Fruit fly (Drosophila melanogaster) whole organism, embryonic: Measurements from ENCODE around the gene CG42727.

Experiments used
- Adf1 ChIP-seq: fragments of 200-800 bp; sonication (Bioruptor generic); IDR thresholded peaks from 2 replicates; pipeline ENCODE4 v1.3.6; 2022; ENCODE audit warnings: missing biosample characterization, missing genetic modification characterization
- Asciz ChIP-seq: fragments of 200-800 bp; sonication (Bioruptor generic); optimal IDR thresholded peaks from 2 replicates; lab custom pipeline; 2017; ENCODE audit warnings: missing biosample characterization, mild to moderate bottlenecking, missing genetic modification characterization, missing genetic modification reagents
- CG10565 ChIP-seq: fragments of 200-800 bp; sonication (Bioruptor generic); optimal IDR thresholded peaks from 3 replicates; lab custom pipeline; 2016; ENCODE audit warnings: missing biosample characterization, mild to moderate bottlenecking, missing genetic modification characterization
- CG11456 ChIP-seq: fragments of 200-800 bp; sonication (Bioruptor generic); IDR thresholded peaks from 3 replicates; pipeline ENCODE4 v1.3.6; 2022; ENCODE audit warnings: missing biosample characterization, missing genetic modification characterization
- CG13296 ChIP-seq: fragments of 200-800 bp; sonication (Bioruptor generic); optimal IDR thresholded peaks from 3 replicates; lab custom pipeline; 2018; ENCODE audit warnings: missing biosample characterization, mild to moderate bottlenecking, missing genetic modification characterization
- CG13624 ChIP-seq: fragments of 200-800 bp; sonication (Bioruptor generic); optimal IDR thresholded peaks from 2 replicates; lab custom pipeline; 2016; ENCODE audit warnings: missing biosample characterization, missing genetic modification characterization
- CG13894 ChIP-seq: fragments of 200-800 bp; sonication (Bioruptor generic); optimal IDR thresholded peaks from 3 replicates; lab custom pipeline; 2018; ENCODE audit warnings: missing biosample characterization, mild to moderate bottlenecking, missing genetic modification characterization, moderate library complexity
- CG15514 ChIP-seq: fragments of 200-800 bp; sonication (Bioruptor generic); optimal IDR thresholded peaks from 3 replicates; lab custom pipeline; 2017; ENCODE audit warnings: missing biosample characterization, missing genetic modification characterization, mild to moderate bottlenecking, moderate library complexity, missing genetic modification reagents
- CG1603 ChIP-seq: fragments of 200-800 bp; sonication (Bioruptor generic); optimal IDR thresholded peaks from 2 replicates; lab custom pipeline; 2019; ENCODE audit warnings: missing biosample characterization, mild to moderate bottlenecking, missing genetic modification characterization, moderate library complexity
- CG17186 ChIP-seq: fragments of 200-800 bp; sonication (Bioruptor generic); optimal IDR thresholded peaks from 3 replicates; lab custom pipeline; 2017; ENCODE audit warnings: missing biosample characterization, missing genetic modification reagents, missing genetic modification characterization
- CG18262 ChIP-seq: fragments of 200-800 bp; optimal IDR thresholded peaks from 3 replicates; lab custom pipeline; 2019; ENCODE audit warnings: missing biosample characterization, mild to moderate bottlenecking, missing genetic modification characterization, moderate library complexity
- CG30431 ChIP-seq: fragments of 200-800 bp; sonication (Bioruptor generic); optimal IDR thresholded peaks from 2 replicates; lab custom pipeline; 2017; ENCODE audit warnings: missing biosample characterization, missing genetic modification characterization
- CG33213 ChIP-seq: fragments of 200-800 bp; sonication (Bioruptor generic); optimal IDR thresholded peaks from 3 replicates; lab custom pipeline; 2016; ENCODE audit warnings: missing biosample characterization, missing genetic modification characterization
- CG3995 ChIP-seq: fragments of 200-800 bp; sonication (Bioruptor generic); optimal IDR thresholded peaks from 3 replicates; lab custom pipeline; 2016; ENCODE audit warnings: missing biosample characterization, missing genetic modification characterization
- CG4820 ChIP-seq: fragments of 200-800 bp; sonication (Bioruptor generic); optimal IDR thresholded peaks from 3 replicates; lab custom pipeline; 2016; ENCODE audit warnings: missing biosample characterization, missing genetic modification characterization
- CG4854 ChIP-seq: fragments of 200-800 bp; sonication (Bioruptor generic); optimal IDR thresholded peaks from 2 replicates; lab custom pipeline; 2016; ENCODE audit warnings: missing biosample characterization, missing genetic modification characterization, inconsistent platforms
- CG6854 ChIP-seq: fragments of 200-800 bp; sonication (Bioruptor generic); optimal IDR thresholded peaks from 3 replicates; lab custom pipeline; 2017; ENCODE audit warnings: missing biosample characterization, mild to moderate bottlenecking, missing genetic modification characterization
- CG7987 ChIP-seq: fragments of 200-800 bp; sonication (Bioruptor generic); optimal IDR thresholded peaks from 2 replicates; lab custom pipeline; 2018; ENCODE audit warnings: missing biosample characterization, mild to moderate bottlenecking, missing genetic modification characterization, moderate library complexity
- CG9215 ChIP-seq: fragments of 200-800 bp; sonication (Bioruptor generic); IDR thresholded peaks from 2 replicates; pipeline ENCODE4 v1.3.6; 2022; ENCODE audit warnings: missing biosample characterization, missing genetic modification characterization
- CG9797 ChIP-seq: fragments of 200-800 bp; sonication (Bioruptor generic); optimal IDR thresholded peaks from 3 replicates; lab custom pipeline; 2018; ENCODE audit warnings: missing biosample characterization, mild to moderate bottlenecking, missing genetic modification characterization
- CTCF ChIP-seq: fragments of 200-800 bp; sonication (Bioruptor generic); optimal IDR thresholded peaks from 2 replicates; lab custom pipeline; 2017; ENCODE audit warnings: missing biosample characterization, mild to moderate bottlenecking, missing genetic modification characterization, moderate library complexity
- Camta ChIP-seq: fragments of 200-800 bp; sonication (Bioruptor generic); optimal IDR thresholded peaks from 2 replicates; lab custom pipeline; 2016; ENCODE audit warnings: missing biosample characterization, missing genetic modification characterization
- Deaf1 ChIP-seq: fragments of 200-800 bp; optimal IDR thresholded peaks from 3 replicates; lab custom pipeline; 2019; ENCODE audit warnings: missing biosample characterization, mild to moderate bottlenecking, missing genetic modification characterization, moderate library complexity
- Dp ChIP-seq: fragments of 200-800 bp; sonication (Bioruptor generic); optimal IDR thresholded peaks from 2 replicates; lab custom pipeline; 2018; ENCODE audit warnings: missing biosample characterization, mild to moderate bottlenecking, missing genetic modification characterization, moderate library complexity
- E2f2 ChIP-seq: fragments of 200-800 bp; sonication (Bioruptor generic); IDR thresholded peaks from 2 replicates; pipeline ENCODE4 v1.3.6; 2022; ENCODE audit warnings: missing biosample characterization, missing genetic modification characterization
- HLH4C ChIP-seq: fragments of 200-800 bp; sonication (Bioruptor generic); IDR thresholded peaks from 3 replicates; pipeline ENCODE4 v1.3.6; 2022; ENCODE audit warnings: missing biosample characterization, missing genetic modification characterization; ENCODE audit not compliant: partially characterized antibody
- Hmx ChIP-seq: fragments of 200-800 bp; sonication (Bioruptor generic); optimal IDR thresholded peaks from 2 replicates; lab custom pipeline; 2016; ENCODE audit warnings: missing biosample characterization, missing genetic modification characterization
- Lpt ChIP-seq: fragments of >200 bp; optimal IDR thresholded peaks from 2 replicates; lab custom pipeline; 2018; ENCODE audit warnings: missing biosample characterization, missing genetic modification characterization
- MBD-R2 ChIP-seq: fragments of 200-800 bp; sonication (Bioruptor generic); IDR thresholded peaks from 2 replicates; pipeline ENCODE4 v1.3.6; 2022; ENCODE audit warnings: missing biosample characterization, missing genetic modification characterization
- Med ChIP-seq: fragments of 200-800 bp; sonication (Bioruptor generic); peaks from one replicate; lab custom pipeline; 2016; ENCODE audit warnings: missing biosample characterization, missing genetic modification characterization, mild to moderate bottlenecking, inconsistent platforms, moderate library complexity
- Myb ChIP-seq: fragments of 200-800 bp; sonication (Bioruptor generic); optimal IDR thresholded peaks from 2 replicates; lab custom pipeline; 2016; ENCODE audit warnings: missing biosample characterization, missing genetic modification characterization
- Poxn ChIP-seq: fragments of 200-800 bp; sonication (Bioruptor generic); IDR thresholded peaks from 2 replicates; pipeline ENCODE4 v1.3.6; 2022; ENCODE audit warnings: missing biosample characterization, missing genetic modification characterization
- Rx ChIP-seq: fragments of 200-800 bp; sonication (Bioruptor generic); IDR thresholded peaks from 2 replicates; pipeline ENCODE4 v1.3.6; 2022; ENCODE audit warnings: missing biosample characterization, missing genetic modification characterization
- Side ChIP-seq: fragments of 200-800 bp; sonication (Bioruptor generic); optimal IDR thresholded peaks from 2 replicates; lab custom pipeline; 2016; ENCODE audit warnings: missing biosample characterization, missing genetic modification characterization
- Sin3A ChIP-seq: fragments of >200 bp; optimal IDR thresholded peaks from 2 replicates; lab custom pipeline; 2018
- Sry-δ ChIP-seq: fragments of 200-800 bp; sonication (Bioruptor generic); optimal IDR thresholded peaks from 2 replicates; lab custom pipeline; 2016; ENCODE audit warnings: missing biosample characterization, missing genetic modification characterization
- Stat92E ChIP-seq, 3 experiments: fragments of >200 bp in 2 of 3; fragments of 200-800 bp in 1 of 3; sonication (Bioruptor generic) in 1 of 3; optimal IDR thresholded peaks; 2 replicates each; lab custom pipeline; 2017 to 2019; ENCODE audit warnings: missing biosample characterization in 3 of 3, missing genetic modification characterization in 3 of 3, mild to moderate bottlenecking in 1 of 3, moderate library complexity in 1 of 3
- Xrp1 ChIP-seq: fragments of 200-800 bp; sonication (Bioruptor generic); IDR thresholded peaks from 2 replicates; pipeline ENCODE4 v1.3.6; 2022; ENCODE audit warnings: missing biosample characterization, missing genetic modification characterization
- emc ChIP-seq: fragments of 200-800 bp; sonication (Bioruptor generic); optimal IDR thresholded peaks from 2 replicates; lab custom pipeline; 2016; ENCODE audit warnings: missing biosample characterization, missing genetic modification characterization
- gfzf ChIP-seq: fragments of 200-800 bp; sonication (Bioruptor generic); optimal IDR thresholded peaks from 2 replicates; lab custom pipeline; 2016; ENCODE audit warnings: missing biosample characterization, mild to moderate bottlenecking, missing genetic modification characterization, moderate library complexity
- grn ChIP-seq: fragments of 200-800 bp; sonication (Bioruptor generic); optimal IDR thresholded peaks from 3 replicates; lab custom pipeline; 2017; ENCODE audit warnings: missing biosample characterization, missing genetic modification characterization
- lola ChIP-seq, 3 experiments: fragments of >200 bp in 2 of 3; fragments of 200-800 bp in 1 of 3; sonication (Bioruptor generic) in 1 of 3; optimal IDR thresholded peaks; 2 replicates each; lab custom pipeline; 2017 to 2019; ENCODE audit warnings: missing biosample characterization in 3 of 3, missing genetic modification characterization in 3 of 3, mild to moderate bottlenecking in 1 of 3, moderate library complexity in 1 of 3
- luna ChIP-seq: fragments of 200-800 bp; sonication (Bioruptor generic); optimal IDR thresholded peaks from 2 replicates; lab custom pipeline; 2016; ENCODE audit warnings: missing biosample characterization, missing genetic modification characterization
- nau ChIP-seq: fragments of 200-800 bp; sonication (Bioruptor generic); optimal IDR thresholded peaks from 3 replicates; lab custom pipeline; 2017; ENCODE audit warnings: missing biosample characterization, mild to moderate bottlenecking, missing genetic modification characterization, missing genetic modification reagents
- org-1 ChIP-seq: fragments of 200-800 bp; sonication (Bioruptor generic); optimal IDR thresholded peaks from 2 replicates; lab custom pipeline; 2017; ENCODE audit warnings: missing biosample characterization, missing genetic modification characterization
- p53 ChIP-seq: fragments of 200-800 bp; sonication (Bioruptor generic); optimal IDR thresholded peaks from 2 replicates; lab custom pipeline; 2016; ENCODE audit warnings: missing biosample characterization, missing genetic modification characterization
- pum ChIP-seq: fragments of 200-800 bp; sonication (Bioruptor generic); optimal IDR thresholded peaks from 2 replicates; lab custom pipeline; 2016; ENCODE audit warnings: missing biosample characterization, missing genetic modification characterization
- pzg ChIP-seq: fragments of 200-800 bp; sonication (Bioruptor generic); optimal IDR thresholded peaks from 3 replicates; lab custom pipeline; 2018; ENCODE audit warnings: missing biosample characterization, mild to moderate bottlenecking, missing genetic modification characterization, moderate library complexity
- sc ChIP-seq, 3 experiments: fragments of >200 bp in 2 of 3; fragments of 200-800 bp in 1 of 3; sonication (Bioruptor generic) in 1 of 3; optimal IDR thresholded peaks; 2 replicates in 2 of 3; 3 replicates in 1 of 3; lab custom pipeline; 2017; ENCODE audit warnings: mild to moderate bottlenecking in 1 of 3, missing biosample characterization in 1 of 3, missing genetic modification characterization in 1 of 3, missing genetic modification reagents in 1 of 3
- wor ChIP-seq: fragments of 200-800 bp; sonication (Bioruptor generic); IDR thresholded peaks from 2 replicates; pipeline ENCODE4 v1.3.6; 2022; ENCODE audit warnings: missing biosample characterization, missing genetic modification characterization

Gene CG42727

dm6 chr3R:15328083-15328779, 19.6 kb upstream of the CG42727 start, which contains the start of the genes CG6236 and ea:
CG6236 (minus strand) TSS chr3R:15328269.
ea (plus strand) TSS chr3R:15328729.
- TF ChIP-seq CG9797 (GFP tag; lab: Kevin White, UChicago), result peak; percentile 65
- TF ChIP-seq CG13624 (GFP tag; lab: Kevin White, UChicago), result peak; percentile 61
- peak; percentile 30 for TF ChIP-seq Sin3A
- no peak for TF ChIP-seq Hmx (GFP tag; lab: Kevin White, UChicago)
- peak; percentile 36 for TF ChIP-seq CG17186 (GFP tag; lab: Kevin White, UChicago)
- peak; percentile 43 for TF ChIP-seq Med (GFP tag; lab: Kevin White, UChicago)
- TF ChIP-seq grn (GFP tag; lab: Kevin White, UChicago), result peak; percentile 78
- no peak for TF ChIP-seq CG11456 (GFP tag; lab: Robert Waterston, UW)
- TF ChIP-seq Asciz, result no peak
- TF ChIP-seq CG1603 (tag; lab: Kevin White, UChicago), result peak; percentile 4
- TF ChIP-seq wor (GFP tag; lab: Robert Waterston, UW), result no peak
- peak; percentile 61 for TF ChIP-seq Myb
- 0 out of 2 replicates have a peak, but pooled peaks have one; percentile 59 for TF ChIP-seq MBD-R2 (GFP tag; lab: Robert Waterston, UW)
- peak; percentile 9 for TF ChIP-seq CG6854 (GFP tag; lab: Kevin White, UChicago)
- TF ChIP-seq emc (GFP tag; lab: Kevin White, UChicago), result no peak
- TF ChIP-seq pzg (GFP tag; lab: Kevin White, UChicago), result peak; percentile 79
- TF ChIP-seq CG3995 (GFP tag; lab: Kevin White, UChicago), result peak; percentile 61
- no peak for TF ChIP-seq Xrp1 (GFP tag; lab: Robert Waterston, UW)
- TF ChIP-seq CG9215, result no peak
- TF ChIP-seq gfzf (GFP tag; lab: Kevin White, UChicago), result peak; percentile 78
- TF ChIP-seq CG15514, result peak; percentile 62
- peak; percentile 99 for TF ChIP-seq CG4854 (GFP tag; lab: Kevin White, UChicago)
- peak; percentile 77 for TF ChIP-seq Deaf1 (tag; lab: Kevin White, UChicago)
- TF ChIP-seq Dp (GFP tag; lab: Kevin White, UChicago), result peak; percentile 30
- peak; percentile 1 for TF ChIP-seq CG13296 (GFP tag; lab: Kevin White, UChicago)
- TF ChIP-seq E2f2, result peak; percentile 40
- peak; percentile 30 for TF ChIP-seq Sry-δ (GFP tag; lab: Kevin White, UChicago)
- no peak for TF ChIP-seq lola (GFP tag; optimal IDR thresholded peaks at IDR 0.05; lab: Kevin White, UChicago)

- TF ChIP-seq CG13894 (tag; lab: Kevin White, UChicago) (no peak), HLH4C (GFP tag; lab: Robert Waterston, UW) (0 out of 3 replicates have a peak, but pooled peaks have one; percentile 48), CG4854 (GFP tag; lab: Kevin White, UChicago) (no peak), Side (no peak), CG4820 (GFP tag; lab: Kevin White, UChicago) (no peak), Camta (no peak), Rx (GFP tag; lab: Robert Waterston, UW) (no peak), nau (GFP tag; lab: Kevin White, UChicago) (no peak), CG33213 (GFP tag; lab: Kevin White, UChicago) (no peak), sc (optimal IDR thresholded peaks at IDR 0.05; lab: Kevin White, UChicago) (no peak), sc (GFP tag; optimal IDR thresholded peaks at IDR 0.05; lab: Kevin White, UChicago) (no peak), CG18262 (tag; lab: Kevin White, UChicago) (no peak), CG10565 (GFP tag; lab: Kevin White, UChicago) (no peak), pum (peak; percentile 9), p53 (no peak), Poxn (GFP tag; lab: Robert Waterston, UW) (no peak), org-1 (GFP tag; lab: Kevin White, UChicago) (no peak), Lpt (GFP tag; lab: Kevin White, UChicago) (no peak), CG7987 (GFP tag; lab: Kevin White, UChicago) (no peak), CTCF (GFP tag; lab: Kevin White, UChicago) (peak; percentile 26), Adf1 (GFP tag; lab: Robert Waterston, UW) (no peak), CG30431 (GFP tag; lab: Kevin White, UChicago) (no peak), luna (no peak), Stat92E (GFP tag; optimal IDR thresholded peaks at IDR 0.05; lab: Kevin White, UChicago) (no peak)
Observed at dm6 chr3R:15330472-15330871, 17.4 kb upstream of the CG42727 start, which contains the start of gene mRpL9. mRpL9 (plus strand) TSS chr3R:15330738.
